Worm (Caenorhabditis elegans) whole organism, dauer: ENCODE data around the gene srbc-40.

Experiments
- unc-62 ChIP-seq: sonication (generic microtip); optimal IDR thresholded peaks from 2 replicates; lab custom pipeline; 2017; ENCODE audit warnings: missing biosample characterization, missing genetic modification reagents, missing genetic modification characterization

Gene srbc-40

DNA sequence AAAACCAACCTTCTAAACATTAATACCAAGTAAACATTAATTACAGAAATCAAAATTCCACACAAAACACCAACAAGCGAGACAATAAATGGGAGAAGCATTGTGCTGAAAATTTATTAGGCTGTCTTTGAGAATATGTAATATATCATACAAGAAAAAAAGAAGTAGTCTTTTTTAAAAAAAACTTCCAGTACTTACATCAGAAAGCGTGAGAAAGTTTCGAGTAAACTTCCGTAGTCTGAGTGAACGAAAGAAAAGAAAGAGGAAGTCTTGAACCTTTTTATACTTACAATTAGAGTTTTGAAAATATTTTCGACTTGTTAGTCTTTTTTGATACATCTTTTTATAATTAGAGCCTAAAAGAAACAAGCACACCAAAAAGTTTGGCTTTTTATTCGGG lies at the start of gene srbc-40:
Gene srbc-40 (minus strand): TSS at position 101 of the 400 bp plus-strand sequence.
- no peak for TF ChIP-seq unc-62 (GFP tag; lab: Kevin White, UChicago)

DNA sequence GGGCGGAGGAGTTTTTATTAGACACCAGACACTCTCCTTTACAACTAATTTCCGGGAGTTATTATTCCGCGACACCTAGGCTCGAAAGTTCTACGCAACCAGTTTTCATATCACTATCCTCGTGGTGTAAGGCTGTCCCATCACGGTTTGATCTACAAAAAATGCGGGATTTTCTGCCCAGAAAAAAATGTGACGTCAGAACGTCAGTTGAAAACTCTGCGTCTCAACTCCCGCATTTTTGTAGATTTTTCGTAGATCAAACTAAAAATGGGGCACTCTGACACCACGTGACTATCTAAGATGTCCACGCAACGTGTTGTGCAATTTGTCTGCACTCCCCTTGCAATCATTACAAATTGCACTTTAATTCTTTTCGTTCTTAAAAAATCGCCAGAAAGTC lies 45.1 kb upstream of the srbc-40 start, which contains the start of gene str-238:
Gene str-238 (plus strand): TSS at position 301 of the 400 bp plus-strand sequence.
- no peak for TF ChIP-seq unc-62 (GFP tag; lab: Kevin White, UChicago)

DNA sequence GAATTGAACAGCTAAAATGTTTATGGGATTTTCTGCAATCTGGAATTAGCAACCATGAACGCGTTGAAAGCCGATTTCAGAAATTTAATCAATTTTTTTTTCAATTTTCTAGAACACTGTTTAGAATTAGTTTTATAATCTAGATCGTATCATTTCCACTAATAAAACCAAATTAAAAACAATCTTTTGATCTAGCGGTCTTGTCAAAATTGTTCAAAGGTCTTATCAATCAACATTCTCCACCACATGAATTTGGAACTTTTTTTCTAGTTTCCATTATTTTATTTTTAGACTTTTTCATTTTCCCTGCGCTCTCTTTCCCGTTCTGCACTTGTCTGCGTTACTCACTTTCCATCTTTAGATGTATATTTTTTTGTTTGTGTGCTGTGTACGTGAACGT lies 42.7 kb upstream of the srbc-40 start, which contains the start of gene srp-2:
Gene srp-2 (plus strand): TSS at position 301 of the 400 bp plus-strand sequence.
- no peak for TF ChIP-seq unc-62 (GFP tag; lab: Kevin White, UChicago)

DNA sequence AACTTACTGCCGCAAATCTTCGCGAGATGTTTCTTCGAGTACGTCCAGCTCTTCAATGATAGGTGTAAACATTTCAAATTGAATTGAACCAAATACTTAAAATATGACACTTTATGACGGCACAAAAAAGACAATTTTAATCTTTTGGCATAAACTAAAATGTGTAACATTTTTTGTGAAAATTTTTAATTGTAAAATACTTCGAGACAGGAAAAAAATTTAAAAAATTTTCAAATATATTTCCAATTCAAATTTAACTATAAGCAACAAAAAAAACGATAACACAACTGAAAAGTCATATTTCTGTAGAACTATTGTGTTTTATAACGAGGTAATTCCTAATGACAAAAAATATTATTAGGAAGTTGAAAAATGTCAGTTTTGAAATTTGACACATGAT lies 42.3 kb upstream of the srbc-40 start, which contains the start of gene C05E4.12:
Gene C05E4.12 (minus strand): TSS at position 101 of the 400 bp plus-strand sequence.
- TF ChIP-seq unc-62 (GFP tag; lab: Kevin White, UChicago) = no peak

DNA sequence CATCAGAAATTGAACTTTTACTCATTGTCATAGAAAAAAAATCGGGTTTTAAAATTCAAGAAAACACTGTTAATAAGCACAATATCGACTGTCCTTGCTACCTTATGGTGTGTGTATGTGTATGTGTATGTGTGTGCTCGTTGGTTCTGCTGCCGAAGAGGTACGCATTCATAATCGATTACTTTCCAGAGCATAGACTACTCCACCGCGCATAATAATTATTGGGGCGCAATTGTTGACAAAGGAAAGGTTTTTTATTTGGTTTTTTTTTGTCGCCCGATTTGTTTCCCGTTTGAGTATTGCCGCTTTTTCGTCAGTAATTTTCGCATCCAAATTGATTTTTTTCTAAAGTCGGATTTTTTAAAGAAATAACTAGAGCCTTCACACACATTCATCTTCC lies 41.6 kb upstream of the srbc-40 start, which contains the start of gene C05E4.15:
Gene C05E4.15 (minus strand): TSS at position 101 of the 400 bp plus-strand sequence.
- no peak for TF ChIP-seq unc-62 (GFP tag; lab: Kevin White, UChicago)

DNA sequence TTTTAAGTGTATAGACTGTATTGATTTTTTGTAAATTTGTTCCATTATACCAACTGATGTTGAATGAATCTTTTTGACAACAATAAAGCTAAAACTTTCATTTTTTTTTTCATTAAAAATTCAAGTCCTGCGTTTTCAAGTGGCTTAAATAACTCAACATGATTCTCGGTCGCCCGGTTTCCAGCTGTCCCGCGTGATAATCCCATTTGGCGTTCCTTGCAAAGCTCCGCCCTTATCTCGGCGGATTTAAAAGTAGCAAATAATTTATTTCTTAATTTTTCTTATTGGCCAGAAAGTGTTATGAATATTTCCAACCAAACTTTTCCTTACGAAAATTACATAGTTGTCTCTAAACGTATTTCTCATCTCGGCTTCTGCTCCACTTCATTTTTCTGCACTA lies 36.5 kb upstream of the srbc-40 start, which contains the start of gene str-20:
Gene str-20 (plus strand): TSS at position 301 of the 400 bp plus-strand sequence.
- no peak for TF ChIP-seq unc-62 (GFP tag; lab: Kevin White, UChicago)

DNA sequence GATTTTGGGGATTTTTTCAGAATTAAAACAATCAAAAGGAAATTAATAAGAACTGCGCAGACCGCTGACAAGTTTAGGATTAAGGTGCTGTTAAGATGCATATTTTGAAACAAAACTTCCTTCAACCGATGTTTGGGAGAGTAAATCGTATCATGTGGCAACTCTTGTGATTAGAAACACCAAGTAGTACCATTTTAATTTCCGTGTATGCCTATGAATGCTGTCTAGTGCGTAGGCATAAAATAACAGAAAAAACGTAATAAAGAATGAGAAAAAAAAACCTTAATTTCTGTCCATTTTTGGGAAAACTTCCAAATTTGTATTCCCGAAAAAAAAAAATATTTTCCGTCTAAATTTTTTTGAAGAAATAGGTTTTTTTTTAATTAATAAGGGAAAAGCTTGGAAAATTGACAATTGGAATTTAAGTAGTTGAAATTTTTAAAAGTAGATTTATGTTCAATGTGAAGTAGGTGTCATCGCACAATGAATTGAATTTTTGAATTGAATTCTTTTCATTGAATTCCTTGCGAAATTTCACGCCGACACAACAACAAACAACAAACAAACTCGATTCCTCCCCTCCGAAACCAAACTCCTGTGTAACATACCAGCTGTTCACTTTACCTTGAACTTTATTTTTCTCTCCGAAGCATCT lies 33.2 kb upstream of the srbc-40 start, which contains the start of the genes str-262 and srp-1:
Gene str-262 (minus strand): TSS at position 101 of the 655 bp plus-strand sequence.
Gene srp-1 (plus strand): TSS at position 605 of the 655 bp plus-strand sequence.
- TF ChIP-seq unc-62 (GFP tag; lab: Kevin White, UChicago) = no peak

DNA sequence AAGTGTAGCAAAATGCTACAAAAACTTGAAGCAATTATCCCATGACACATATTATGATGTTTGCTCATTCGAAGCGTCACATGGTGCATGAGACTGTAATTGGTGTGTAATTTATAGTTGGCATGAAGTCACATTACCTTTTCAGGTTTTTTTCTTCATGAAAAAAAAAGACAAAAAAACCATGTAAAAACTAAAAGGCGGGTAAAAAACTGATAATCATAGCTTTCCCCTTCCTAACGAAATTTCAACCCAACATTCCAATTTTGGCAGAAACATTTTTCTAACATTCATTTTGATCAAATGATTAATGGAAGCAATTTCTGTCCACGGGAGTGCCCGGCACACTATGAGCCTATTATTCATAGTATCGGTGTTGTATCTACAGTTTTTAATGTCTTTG lies 28.4 kb upstream of the srbc-40 start, which contains the start of gene sri-4:
Gene sri-4 (plus strand): TSS at position 301 of the 400 bp plus-strand sequence.
- TF ChIP-seq unc-62 (GFP tag; lab: Kevin White, UChicago) = no peak

DNA sequence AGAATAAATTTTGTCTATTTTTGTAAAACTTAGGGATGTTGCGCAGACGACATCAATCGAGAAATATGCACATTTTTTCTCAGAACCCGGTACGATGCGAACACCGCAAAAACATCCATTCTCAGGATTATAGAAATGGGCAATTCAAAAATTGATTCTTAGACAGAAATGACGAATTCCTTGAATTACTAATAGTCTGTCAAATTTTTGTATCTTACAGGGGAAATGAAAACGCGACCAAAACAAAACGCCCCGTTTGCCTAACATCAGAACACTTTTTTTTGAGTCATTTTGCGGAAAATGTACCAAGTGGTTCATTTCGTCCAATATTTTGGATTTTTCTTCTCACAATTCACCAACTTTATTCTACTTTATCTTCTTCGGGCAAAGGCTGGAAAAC lies 23.7 kb upstream of the srbc-40 start, which contains the start of gene str-134:
Gene str-134 (plus strand): TSS at position 301 of the 400 bp plus-strand sequence.
- TF ChIP-seq unc-62 (GFP tag; lab: Kevin White, UChicago) = no peak

DNA sequence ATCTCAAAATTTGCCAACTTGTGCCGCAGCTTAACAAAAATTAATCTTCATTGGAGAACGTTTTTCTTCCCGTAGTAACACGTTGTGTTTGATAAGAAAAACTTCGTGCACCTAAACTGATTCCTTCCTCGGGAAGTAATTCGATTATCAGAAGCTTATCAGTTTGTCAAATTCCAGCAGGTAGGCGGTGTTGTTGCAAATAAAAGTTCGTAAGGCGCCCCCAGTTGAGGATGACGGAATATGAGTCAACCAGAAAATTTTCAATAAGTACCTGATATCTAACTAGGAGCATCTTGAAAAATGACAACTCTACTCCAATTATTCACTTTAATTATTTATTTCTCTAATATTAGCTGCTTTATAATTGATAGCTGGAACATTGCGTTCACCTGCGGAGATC lies 22.2 kb upstream of the srbc-40 start, which contains the start of gene C05E4.7:
Gene C05E4.7 (plus strand): TSS at position 301 of the 400 bp plus-strand sequence.
- TF ChIP-seq unc-62 (GFP tag; lab: Kevin White, UChicago) = no peak

DNA sequence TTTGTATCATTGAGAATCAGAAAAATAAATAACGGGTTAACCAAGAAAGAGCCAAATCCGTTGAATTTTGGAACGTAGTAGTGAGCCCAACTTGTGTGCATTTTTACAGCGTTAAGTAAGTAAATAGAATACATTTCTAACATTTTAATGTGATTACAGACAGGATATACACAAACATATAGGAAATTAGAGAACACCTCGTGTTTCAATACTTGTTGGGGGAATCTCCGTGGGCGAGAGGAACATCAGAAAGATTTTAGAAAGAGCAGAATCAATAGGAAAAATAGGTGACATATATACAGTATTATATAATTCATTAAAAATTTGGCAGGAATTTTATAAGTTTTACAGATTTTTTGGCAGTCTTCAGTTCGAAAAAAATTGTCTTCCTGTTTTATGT lies 19.1 kb upstream of the srbc-40 start, which contains the start of gene srj-24:
Gene srj-24 (minus strand): TSS at position 101 of the 400 bp plus-strand sequence.
- no peak for TF ChIP-seq unc-62 (GFP tag; lab: Kevin White, UChicago)

DNA sequence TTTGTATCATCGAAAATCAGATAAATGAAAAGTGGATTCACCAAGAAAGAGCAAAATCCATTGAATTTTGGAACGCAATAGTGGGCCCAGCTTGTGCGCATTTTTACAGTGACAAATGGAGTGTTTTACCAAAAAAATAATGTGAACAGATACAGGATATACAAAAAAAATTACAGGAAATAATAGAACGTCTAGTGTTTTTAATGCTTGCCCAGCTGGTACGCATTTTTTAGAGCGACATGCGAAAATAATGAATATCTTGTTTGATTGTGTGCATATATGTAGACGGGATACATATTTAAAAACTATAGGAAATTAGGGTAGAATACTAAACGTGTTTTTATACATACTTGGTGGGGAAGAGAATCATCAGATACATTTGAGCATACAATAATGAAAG lies 16.5 kb upstream of the srbc-40 start, which contains the start of gene srj-25:
Gene srj-25 (minus strand): TSS at position 101 of the 400 bp plus-strand sequence.
- no peak for TF ChIP-seq unc-62 (GFP tag; lab: Kevin White, UChicago)

DNA sequence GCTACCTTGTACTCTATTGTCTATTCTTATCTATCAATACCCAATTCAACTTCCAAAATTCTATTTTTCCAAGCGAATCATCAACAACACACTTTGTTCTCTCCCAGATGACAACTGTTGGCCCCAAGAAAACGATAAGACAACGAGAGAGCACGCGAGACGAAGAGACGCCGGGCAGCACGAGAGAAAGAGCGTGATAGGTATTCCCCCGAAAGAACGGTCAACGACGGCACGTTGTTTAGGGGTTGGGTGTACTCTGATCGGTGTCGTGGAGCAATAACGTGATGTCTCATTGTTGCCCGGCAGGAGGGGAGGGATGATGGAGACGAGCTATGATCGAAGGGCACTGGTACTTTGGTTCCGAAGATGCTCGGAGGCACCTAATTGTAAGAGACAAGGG lies 11.7 kb upstream of the srbc-40 start:
- TF ChIP-seq unc-62 (GFP tag; lab: Kevin White, UChicago) = no peak

DNA sequence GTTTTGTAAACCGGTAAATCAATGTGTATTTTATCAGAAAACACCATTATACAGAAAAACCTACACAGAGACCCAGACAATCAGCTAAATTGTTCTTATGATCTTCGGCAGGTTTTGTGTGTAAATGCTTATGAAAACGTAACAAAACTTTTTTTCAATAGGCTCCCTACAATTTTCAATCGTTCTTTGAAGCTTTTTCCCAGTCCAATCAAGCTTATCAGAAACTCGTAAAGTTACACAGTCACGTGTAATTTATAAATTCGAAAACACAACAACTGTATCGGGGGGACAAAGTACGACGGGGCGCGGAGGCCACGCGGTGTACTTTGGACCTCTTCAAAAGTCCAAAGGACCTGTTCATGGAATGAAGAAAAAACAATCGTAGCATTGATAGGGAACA lies 10.6 kb upstream of the srbc-40 start:
- no peak for TF ChIP-seq unc-62 (GFP tag; lab: Kevin White, UChicago)

DNA sequence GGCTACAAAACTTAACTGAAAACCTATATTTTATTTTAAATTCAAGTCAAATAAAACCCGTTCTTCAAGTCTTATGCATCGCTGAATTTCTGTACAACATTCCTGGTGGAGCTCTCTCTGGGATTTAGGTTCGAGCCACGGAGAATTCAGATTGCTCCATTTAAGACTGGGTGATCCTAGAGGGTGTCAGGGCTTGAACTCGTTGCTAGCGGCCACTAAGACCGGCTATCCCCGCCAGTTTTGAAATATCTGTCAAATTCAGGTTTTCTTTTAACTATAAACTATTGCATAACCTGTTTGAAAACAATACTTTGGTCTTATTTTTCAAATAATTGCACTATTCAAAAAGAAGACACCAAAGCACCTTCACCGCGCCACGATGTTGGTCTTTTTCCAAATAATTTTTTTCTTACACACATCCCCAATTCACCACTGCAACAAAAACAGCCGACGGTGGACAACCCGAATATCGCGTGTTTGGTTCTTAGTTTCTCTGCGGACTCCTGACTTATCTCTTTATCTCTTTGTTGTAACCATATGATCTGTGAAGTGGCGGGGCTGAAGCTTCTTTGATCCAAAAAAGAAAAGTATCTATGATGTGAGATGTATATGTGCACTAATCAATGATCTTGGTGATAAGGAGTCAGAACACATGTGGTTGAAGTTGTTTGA lies 9.3 kb upstream of the srbc-40 start:
- no peak for TF ChIP-seq unc-62 (GFP tag; lab: Kevin White, UChicago)
